Worm (Caenorhabditis elegans) whole organism, L4 larva: ENCODE measurements around the gene F13C5.5.

ENCODE experiments used
- F44E2.7 ChIP-seq: fragments of 200-800 bp; sonication (Bioruptor generic); IDR thresholded peaks from 2 replicates; pipeline ENCODE4 v2.1.2; 2022; ENCODE audit warnings: missing genetic modification characterization, missing compliant biosample characterization
- F49E8.2 ChIP-seq: sonication (generic microtip); optimal IDR thresholded peaks from 2 replicates; lab custom pipeline; 2016; ENCODE audit warnings: missing compliant biosample characterization, mild to moderate bottlenecking, missing genetic modification characterization, borderline replicate concordance
- Y105C5A.15 ChIP-seq: fragments of 200-800 bp; sonication (Bioruptor generic); IDR thresholded peaks from 2 replicates; pipeline ENCODE4 v1.3.6; 2022; ENCODE audit warnings: missing genetic modification characterization, missing compliant biosample characterization
- Y48G9A.11 ChIP-seq: fragments of 200-800 bp; sonication (Bioruptor generic); IDR thresholded peaks from 2 replicates; pipeline ENCODE4 v1.3.6; 2022; ENCODE audit warnings: missing genetic modification reagents, missing genetic modification characterization, missing compliant biosample characterization
- aha-1 ChIP-seq: fragments of 150-350 bp; peaks from one replicate; lab custom pipeline; 2014; ENCODE audit warnings: missing biosample characterization, missing genetic modification characterization
- aly-2 ChIP-seq: sonication (generic microtip); optimal IDR thresholded peaks from 2 replicates; lab custom pipeline; 2018; ENCODE audit warnings: missing biosample characterization, missing genetic modification characterization
- attf-4 ChIP-seq: sonication (generic microtip); optimal IDR thresholded peaks from 3 replicates; lab custom pipeline; 2017; ENCODE audit warnings: missing biosample characterization, missing genetic modification characterization
- ceh-82 ChIP-seq: sonication (generic microtip); optimal IDR thresholded peaks from 2 replicates; lab custom pipeline; 2017; ENCODE audit warnings: missing biosample characterization, missing genetic modification characterization
- daf-12 ChIP-seq: fragments of 150-350 bp; optimal IDR thresholded peaks from 2 replicates; lab custom pipeline; 2014; ENCODE audit warnings: missing biosample characterization, missing genetic modification reagents, missing genetic modification characterization
- daf-16 ChIP-seq, 3 experiments: sonication (generic microtip); optimal IDR thresholded peaks; 2 replicates each; lab custom pipeline; 2016 to 2017; ENCODE audit warnings: missing genetic modification characterization in 3 of 3, missing genetic modification reagents in 3 of 3, mild to moderate bottlenecking in 2 of 3, missing compliant biosample characterization in 2 of 3, missing biosample characterization in 1 of 3, moderate library complexity in 1 of 3
- daf-8 ChIP-seq: fragments of 200-800 bp; sonication (Bioruptor generic); IDR thresholded peaks from 2 replicates; pipeline ENCODE4 v1.3.6; 2022; ENCODE audit warnings: missing genetic modification characterization, missing compliant biosample characterization
- dmd-6 ChIP-seq: fragments of 200-800 bp; sonication (Bioruptor generic); IDR thresholded peaks from 2 replicates; pipeline ENCODE4 v1.3.6; 2022; ENCODE audit warnings: missing genetic modification reagents, missing genetic modification characterization, missing compliant biosample characterization
- egl-43 ChIP-seq: fragments of 200-800 bp; sonication (Bioruptor generic); IDR thresholded peaks from 2 replicates; pipeline ENCODE4 v1.3.6; 2022; ENCODE audit warnings: missing genetic modification reagents, missing genetic modification characterization, missing compliant biosample characterization
- gei-8 ChIP-seq: fragments of 200-800 bp; sonication (Bioruptor generic); optimal IDR thresholded peaks from 2 replicates; lab custom pipeline; 2018; ENCODE audit warnings: mild to moderate bottlenecking, missing genetic modification characterization, missing compliant biosample characterization
- hlh-11 ChIP-seq: fragments of 200-800 bp; sonication (Bioruptor generic); optimal IDR thresholded peaks from 2 replicates; lab custom pipeline; 2018; ENCODE audit warnings: mild to moderate bottlenecking, missing genetic modification characterization, missing compliant biosample characterization
- lin-1 ChIP-seq: fragments of 200-800 bp; sonication (Bioruptor generic); IDR thresholded peaks from 2 replicates; pipeline ENCODE4 v1.3.6; 2022; ENCODE audit warnings: missing genetic modification reagents, missing genetic modification characterization, missing compliant biosample characterization
- mep-1 ChIP-seq: fragments of 150-350 bp; sonication (generic microtip); optimal IDR thresholded peaks from 3 replicates; lab custom pipeline; 2014; ENCODE audit warnings: missing biosample characterization, missing genetic modification characterization
- mes-2 ChIP-seq: sonication (generic microtip); optimal IDR thresholded peaks from 2 replicates; lab custom pipeline; 2016; ENCODE audit warnings: missing genotype, mild to moderate bottlenecking, missing genetic modification characterization, missing compliant biosample characterization; ENCODE audit not compliant: poor library complexity, severe bottlenecking
- mxl-2 ChIP-seq: fragments of 200-800 bp; sonication (Bioruptor generic); conservative IDR thresholded peaks from 2 replicates; pipeline ENCODE4 v1.3.6; 2022; ENCODE audit warnings: missing genetic modification reagents, missing genetic modification characterization, missing compliant biosample characterization
- nhr-48 ChIP-seq: sonication (generic microtip); optimal IDR thresholded peaks from 2 replicates; lab custom pipeline; 2016; ENCODE audit warnings: mild to moderate bottlenecking, missing genetic modification characterization, missing compliant biosample characterization
- nhr-77 ChIP-seq: fragments of 150-350 bp; optimal IDR thresholded peaks from 2 replicates; lab custom pipeline; 2014; ENCODE audit warnings: missing biosample characterization, missing genetic modification characterization
- pha-4 ChIP-seq, 2 experiments: fragments of 150-350 bp in 1 of 2; fragments of 200-800 bp in 1 of 2; sonication (Bioruptor generic) in 1 of 2; IDR thresholded peaks in 1 of 2; optimal IDR thresholded peaks in 1 of 2; 2 replicates each; pipeline versions ENCODE4 v1.3.6 to Lab custom; 2014 to 2022; ENCODE audit warnings: missing genetic modification characterization in 2 of 2, missing genetic modification reagents in 2 of 2, missing biosample characterization in 1 of 2, missing compliant biosample characterization in 1 of 2
- php-3 ChIP-seq: fragments of 200-800 bp; sonication (Bioruptor generic); IDR thresholded peaks from 2 replicates; pipeline ENCODE4 v1.3.6; 2022; ENCODE audit warnings: missing genetic modification reagents, missing genetic modification characterization, missing compliant biosample characterization
- pqm-1 ChIP-seq: sonication (generic microtip); optimal IDR thresholded peaks from 2 replicates; lab custom pipeline; 2017; ENCODE audit warnings: missing biosample characterization, missing genetic modification characterization
- snpc-1.2 ChIP-seq: fragments of 200-800 bp; sonication (Bioruptor generic); IDR thresholded peaks from 2 replicates; pipeline ENCODE4 v1.3.6; 2022; ENCODE audit warnings: missing genetic modification reagents, missing genetic modification characterization, missing compliant biosample characterization
- spr-1 ChIP-seq: sonication (generic microtip); optimal IDR thresholded peaks from 2 replicates; lab custom pipeline; 2016; ENCODE audit warnings: mild to moderate bottlenecking, missing genetic modification characterization, missing compliant biosample characterization
- unc-130 ChIP-seq: sonication (generic microtip); optimal IDR thresholded peaks from 2 replicates; lab custom pipeline; 2016; ENCODE audit warnings: missing genetic modification reagents, missing genetic modification characterization, missing compliant biosample characterization
- unc-39 ChIP-seq: sonication (generic microtip); optimal IDR thresholded peaks from 2 replicates; lab custom pipeline; 2017; ENCODE audit warnings: missing biosample characterization, missing genetic modification characterization
- unc-62 ChIP-seq, 3 experiments: fragments of 150-350 bp in 1 of 3; sonication (generic microtip); optimal IDR thresholded peaks in 2 of 3; peaks in 1 of 3; 1 replicate in 1 of 3; 2 replicates in 2 of 3; lab custom pipeline; 2014 to 2017; ENCODE audit warnings: missing biosample characterization in 3 of 3, missing genetic modification characterization in 3 of 3, missing genetic modification reagents in 3 of 3, missing genotype in 1 of 3
- zip-2 ChIP-seq: fragments of 150-350 bp; optimal IDR thresholded peaks from 2 replicates; lab custom pipeline; 2014; ENCODE audit warnings: missing biosample characterization, missing genetic modification characterization
- ztf-7 ChIP-seq: fragments of 150-350 bp; optimal IDR thresholded peaks from 2 replicates; lab custom pipeline; 2014; ENCODE audit warnings: missing biosample characterization, missing genetic modification characterization

F13C5.5 gene

ce11 chrX:641440-641839, 33.1 kb upstream of the F13C5.5 start, which contains the start of gene M6.11:
M6.11 (minus strand) TSS chrX:641540.
- TF ChIP-seq aha-1 (tag; lab: Kevin White, UChicago) (peak; percentile 44), daf-8 (GFP tag; lab: Robert Waterston, UW) (no peak)

DNA sequence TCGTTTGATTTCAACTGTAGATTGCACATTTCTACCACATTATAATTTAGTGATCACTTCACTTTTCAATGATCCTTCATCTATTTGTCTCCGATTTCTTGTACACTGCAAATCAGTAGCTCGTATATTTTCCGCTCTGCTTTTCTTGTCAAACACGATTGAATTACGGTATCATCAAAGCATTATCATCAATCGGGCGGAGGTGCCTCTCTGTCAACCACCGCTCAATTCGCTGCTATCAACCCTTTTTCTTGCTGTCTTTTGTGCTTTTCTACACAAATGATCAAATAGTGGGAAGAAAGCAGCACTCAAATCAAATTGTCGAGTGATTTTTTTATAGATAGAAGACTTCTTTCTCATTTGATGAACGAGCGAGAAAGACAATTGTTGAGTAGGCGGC, 29.3 kb upstream of the F13C5.5 start:
- TF ChIP-seq dmd-6 (GFP tag; lab: Robert Waterston, UW) (peak; percentile 69), daf-16 (GFP tag; optimal IDR thresholded peaks at IDR 0.05; lab: Kevin White, UChicago) (no peak), daf-16 (tag; optimal IDR thresholded peaks at IDR 0.05; lab: Kevin White, UChicago) (peak; percentile 31), attf-4 (tag; lab: Kevin White, UChicago) (no peak), Y48G9A.11 (GFP tag; lab: Robert Waterston, UW) (no peak), pqm-1 (tag; lab: Kevin White, UChicago) (peak; percentile 69), lin-1 (GFP tag; lab: Robert Waterston, UW) (no peak), php-3 (GFP tag; lab: Robert Waterston, UW) (peak; percentile 43; the same call in 1 of the 2 replicates), unc-62 (GFP tag; optimal IDR thresholded peaks at IDR 0.05 in 1 of 2; lab: Kevin White, UChicago) (peak in 1 of 2 experiments; percentile 94), unc-62 (tag; optimal IDR thresholded peaks at IDR 0.05; lab: Kevin White, UChicago) (no peak), hlh-11 (tag; lab: Kevin White, UChicago) (peak; percentile 50), F44E2.7 (no peak), zip-2 (tag; lab: Kevin White, UChicago) (no peak), aha-1 (tag; lab: Kevin White, UChicago) (peak; percentile 37), Y105C5A.15 (GFP tag; lab: Robert Waterston, UW) (no peak), mep-1 (tag; lab: Kevin White, UChicago) (no peak), egl-43 (GFP tag; lab: Robert Waterston, UW) (no peak)

ce11 chrX:636893-637292, 28.6 kb upstream of the F13C5.5 start, which contains the start of gene pha-2:
pha-2 (minus strand) TSS chrX:636993.
- TF ChIP-seq F44E2.7 = no peak

ce11 chrX:629134-629533, 20.8 kb upstream of the F13C5.5 start, which contains the start of gene M6.4:
M6.4 (plus strand) TSS chrX:629188.
- TF ChIP-seq mep-1 (tag; lab: Kevin White, UChicago) (no peak), nhr-77 (tag; lab: Kevin White, UChicago) (no peak), ztf-7 (tag; lab: Kevin White, UChicago) (no peak), spr-1 (no peak), ceh-82 (tag; lab: Kevin White, UChicago) (no peak), unc-62 (GFP tag; optimal IDR thresholded peaks at IDR 0.05 in 1 of 2; lab: Kevin White, UChicago) (peak in 1 of 2 experiments; percentile 50), unc-62 (tag; optimal IDR thresholded peaks at IDR 0.05; lab: Kevin White, UChicago) (no peak), daf-12 (tag; lab: Kevin White, UChicago) (no peak), F49E8.2 (no peak)

ce11 chrX:621688-622087, 13.4 kb upstream of the F13C5.5 start:
- TF ChIP-seq unc-39 (tag; lab: Kevin White, UChicago) (no peak), mes-2 (tag; lab: Kevin White, UChicago) (no peak), pha-4 (GFP tag; IDR thresholded peaks at IDR 0.05; lab: Robert Waterston, UW) (no peak), pha-4 (tag; optimal IDR thresholded peaks at IDR 0.05; lab: Kevin White, UChicago) (no peak), snpc-1.2 (no peak), nhr-48 (tag; lab: Kevin White, UChicago) (no peak)
- TF ChIP-seq, all 104 proteins: peak for 0

ce11 chrX:621190-621589, 12.9 kb upstream of the F13C5.5 start, which contains the start of gene unc-96:
unc-96 (minus strand) TSS chrX:621290.
- no peak for TF ChIP-seq Y105C5A.15 (GFP tag; lab: Robert Waterston, UW)
- TF ChIP-seq unc-130 = no peak
- TF ChIP-seq hlh-11 (tag; lab: Kevin White, UChicago) = no peak
- TF ChIP-seq zip-2 (tag; lab: Kevin White, UChicago) = no peak
- TF ChIP-seq mxl-2 = no peak
- TF ChIP-seq aly-2 (tag; lab: Kevin White, UChicago) = no peak
- TF ChIP-seq gei-8 (GFP tag; lab: Kevin White, UChicago) = no peak
- no peak for TF ChIP-seq snpc-1.2
- TF ChIP-seq, all 104 proteins: peak for 0
